Fruit fly (Drosophila melanogaster): ENCODE data around the gene MED30.

The MED30 gene

DNA sequence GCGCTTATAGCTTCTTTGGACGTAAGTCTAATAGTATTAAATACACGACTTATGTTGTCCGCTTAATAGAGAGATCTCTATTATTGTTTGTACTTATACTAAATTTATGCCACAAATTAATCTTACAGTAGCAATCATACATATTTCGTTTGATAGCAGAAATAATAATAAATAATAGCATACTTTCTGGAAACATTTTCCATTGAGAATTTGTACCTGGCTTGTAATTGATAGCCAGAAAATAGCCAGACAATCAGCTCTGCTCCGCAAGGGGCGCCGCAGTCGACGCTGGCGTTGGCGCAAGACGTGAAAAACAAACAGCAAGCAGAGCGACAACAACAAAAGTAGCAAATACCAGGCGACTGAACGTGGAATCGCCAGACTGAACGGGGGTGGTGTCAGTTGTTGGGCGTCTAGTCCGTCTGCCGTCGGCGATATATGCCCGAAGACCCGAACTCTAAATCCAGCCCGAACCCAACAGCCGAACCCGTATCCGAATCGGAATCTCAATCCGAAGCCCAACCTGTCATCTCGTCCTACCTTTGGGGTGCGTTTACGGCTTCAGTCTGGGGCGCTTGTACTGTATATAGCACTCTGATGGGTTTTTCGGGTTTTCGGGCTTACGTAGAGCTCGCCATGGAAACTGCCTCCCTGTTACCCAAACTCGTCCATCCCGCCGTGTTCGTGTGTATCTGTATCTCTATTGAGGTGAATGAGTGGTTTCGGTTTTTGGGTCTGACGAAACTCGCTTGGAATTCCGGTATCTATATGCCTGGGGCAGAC is 45.7 kb upstream of the MED30 start (continued):
- TF ChIP-seq CG5180 (GFP tag; optimal IDR thresholded peaks at IDR 0.05), result no peak
- TF ChIP-seq Fer3 (tag; optimal IDR thresholded peaks at IDR 0.05), result no peak
- TF ChIP-seq HLHmδ (GFP tag; optimal IDR thresholded peaks at IDR 0.05), result no peak
- peak; percentile 65; the same call in 2 of the 4 replicates for TF ChIP-seq chinmo (GFP tag; IDR thresholded peaks at IDR 0.05; ENCODE audit: partially characterized antibody)
- no peak for TF ChIP-seq CG7928 (GFP tag; optimal IDR thresholded peaks at IDR 0.05)
- TF ChIP-seq CG9817 (tag; optimal IDR thresholded peaks at IDR 0.05), result peak; percentile 31
- TF ChIP-seq usp (GFP tag; optimal IDR thresholded peaks at IDR 0.05), result no peak
- TF ChIP-seq Ets97D (GFP tag; optimal IDR thresholded peaks at IDR 0.05), result no peak
- peak; percentile 24 for TF ChIP-seq CG12155 (GFP tag; optimal IDR thresholded peaks at IDR 0.05)
- TF ChIP-seq fu2 (GFP tag; optimal IDR thresholded peaks at IDR 0.05), result no peak
- no peak for TF ChIP-seq vvl (GFP tag; IDR thresholded peaks at IDR 0.05)
- TF ChIP-seq maf-S (GFP tag; optimal IDR thresholded peaks at IDR 0.05), result no peak
- no peak for TF ChIP-seq hb (GFP tag; IDR thresholded peaks at IDR 0.05; ENCODE audit: partially characterized antibody)
- TF ChIP-seq caup (GFP tag; optimal IDR thresholded peaks at IDR 0.05; ENCODE audit: severe bottlenecking), result no peak
- TF ChIP-seq CG15479 (GFP tag; optimal IDR thresholded peaks at IDR 0.05), result peak; percentile 97
- peak; percentile 1 for TF ChIP-seq D19B (GFP tag; optimal IDR thresholded peaks at IDR 0.05)
- no peak for TF ChIP-seq CG11247 (GFP tag; IDR thresholded peaks at IDR 0.05)
- no peak for TF ChIP-seq dm (GFP tag; optimal IDR thresholded peaks at IDR 0.05)
- TF ChIP-seq Abd-B (GFP tag; optimal IDR thresholded peaks at IDR 0.05), result peak; percentile 43
- no peak; the same call in 1 of the 2 replicates for TF ChIP-seq crol (GFP tag; IDR thresholded peaks at IDR 0.05)
- TF ChIP-seq TFAM (GFP tag; optimal IDR thresholded peaks at IDR 0.05), result no peak
- TF ChIP-seq psq (GFP tag; optimal IDR thresholded peaks at IDR 0.05), result no peak
- TF ChIP-seq peb (GFP tag; IDR thresholded peaks at IDR 0.05), result no peak
- no peak for TF ChIP-seq Elba2 (GFP tag; optimal IDR thresholded peaks at IDR 0.05)
- no peak for TF ChIP-seq Oaz (GFP tag; IDR thresholded peaks at IDR 0.05)
- peak; percentile 22 for TF ChIP-seq fd96Cb (tag; optimal IDR thresholded peaks at IDR 0.05)
- no peak for TF ChIP-seq Dip3 (GFP tag; optimal IDR thresholded peaks at IDR 0.05)
- peak; percentile 24 for TF ChIP-seq Fer1 (GFP tag; optimal IDR thresholded peaks at IDR 0.05)
- no peak for TF ChIP-seq Vsx1 (GFP tag; optimal IDR thresholded peaks at IDR 0.05)
- no peak for TF ChIP-seq CG8478 (optimal IDR thresholded peaks at IDR 0.05)
- TF ChIP-seq danr (GFP tag; IDR thresholded peaks at IDR 0.05), result no peak
- peak; percentile 30 for TF ChIP-seq PHDP (tag; optimal IDR thresholded peaks at IDR 0.05)
- TF ChIP-seq CrebB (tag; optimal IDR thresholded peaks at IDR 0.05), result no peak
- TF ChIP-seq Deaf1 (tag; optimal IDR thresholded peaks at IDR 0.05), result peak; percentile 99
- no peak for TF ChIP-seq stwl (tag; optimal IDR thresholded peaks at IDR 0.05)
- TF ChIP-seq Chrac-16 (GFP tag; optimal IDR thresholded peaks at IDR 0.05), result peak; percentile 59
- no peak for TF ChIP-seq CG8944 (GFP tag; optimal IDR thresholded peaks at IDR 0.05)
- TF ChIP-seq Hr3 (GFP tag; optimal IDR thresholded peaks at IDR 0.05), result peak; percentile 41
- TF ChIP-seq seq (GFP tag; IDR thresholded peaks at IDR 0.05), result no peak
- TF ChIP-seq CG8388 (GFP tag; optimal IDR thresholded peaks at IDR 0.05), result peak; percentile 43
- peak; percentile 8 for TF ChIP-seq lab (GFP tag; optimal IDR thresholded peaks at IDR 0.05)
- TF ChIP-seq Ets65A (GFP tag), result no peak
- no peak for TF ChIP-seq CG14860 (GFP tag; IDR thresholded peaks at IDR 0.05; ENCODE audit: partially characterized antibody)
- TF ChIP-seq sr (GFP tag; IDR thresholded peaks at IDR 0.05), result no peak
- TF ChIP-seq CG32532 (GFP tag; IDR thresholded peaks at IDR 0.05), result no peak
- no peak for TF ChIP-seq Doc3 (GFP tag; IDR thresholded peaks at IDR 0.05; ENCODE audit: partially characterized antibody)
- peak; percentile 38 for TF ChIP-seq Mad (GFP tag; optimal IDR thresholded peaks at IDR 0.05)
- 0 out of 2 replicates have a peak, but pooled peaks have one; percentile 4 for TF ChIP-seq ssp (GFP tag; IDR thresholded peaks at IDR 0.05)
- TF ChIP-seq CG32767 (GFP tag; IDR thresholded peaks at IDR 0.05), result no peak
- peak; percentile 20; the same call in 1 of the 2 replicates for TF ChIP-seq Bgb (GFP tag; IDR thresholded peaks at IDR 0.05; ENCODE audit: partially characterized antibody)

Measured in whole organism, embryonic.